Worm (Caenorhabditis elegans) whole organism, L1 larva: ENCODE data around the gene Y36E3A.2.
A peak's percentile ranks its signal among the peaks of the same experiment; 100 is the strongest.

Experiments
- F16B12.6 ChIP-seq: fragments of 150-350 bp; optimal IDR thresholded peaks from 2 replicates; lab custom pipeline; 2014; ENCODE audit warnings: missing biosample characterization, missing genetic modification characterization
- aha-1 ChIP-seq: fragments of 150-350 bp; optimal IDR thresholded peaks from 2 replicates; lab custom pipeline; 2014; ENCODE audit warnings: missing biosample characterization, missing genetic modification characterization
- blmp-1 ChIP-seq: fragments of 150-350 bp; optimal IDR thresholded peaks from 2 replicates; lab custom pipeline; 2014; ENCODE audit warnings: missing biosample characterization, missing genetic modification characterization
- ceh-8 ChIP-seq: fragments of 200-800 bp; sonication (Bioruptor generic); optimal IDR thresholded peaks from 2 replicates; lab custom pipeline; 2018; ENCODE audit warnings: mild to moderate bottlenecking, missing genetic modification characterization, moderate library complexity, missing compliant biosample characterization
- dpl-1 ChIP-seq, 3 experiments: fragments of 150-350 bp in 2 of 3; sonication (generic microtip) in 1 of 3; optimal IDR thresholded peaks; 2 replicates each; lab custom pipeline; 2014 to 2017; ENCODE audit warnings: missing biosample characterization in 3 of 3, missing genetic modification characterization in 3 of 3, missing genetic modification reagents in 3 of 3
- efl-1 ChIP-seq, 4 experiments: fragments of 150-350 bp; optimal IDR thresholded peaks in 3 of 4; peaks in 1 of 4; 1 replicate in 1 of 4; 2 replicates in 3 of 4; lab custom pipeline; 2014; ENCODE audit warnings: missing biosample characterization in 2 of 4, missing genetic modification characterization in 2 of 4, missing genetic modification reagents in 2 of 4
- elt-2 ChIP-seq: sonication (generic microtip); optimal IDR thresholded peaks from 2 replicates; lab custom pipeline; 2016; ENCODE audit warnings: missing genetic modification characterization, mild to moderate bottlenecking, inconsistent platforms, missing compliant biosample characterization, missing genetic modification reagents
- elt-3 ChIP-seq, 6 experiments: fragments of 150-350 bp in 1 of 6; sonication (generic microtip); optimal IDR thresholded peaks; 2 replicates each; lab custom pipeline; 2017 to 2018; ENCODE audit warnings: missing biosample characterization in 6 of 6, missing genetic modification characterization in 6 of 6, inconsistent platforms in 1 of 6
- fkh-10 ChIP-seq: sonication (generic microtip); optimal IDR thresholded peaks from 2 replicates; lab custom pipeline; 2017; ENCODE audit warnings: missing biosample characterization, missing genetic modification reagents, missing genetic modification characterization
- fkh-4 ChIP-seq: sonication (generic microtip); optimal IDR thresholded peaks from 2 replicates; lab custom pipeline; 2016; ENCODE audit warnings: missing compliant biosample characterization, missing genetic modification characterization, borderline replicate concordance
- fos-1 ChIP-seq: fragments of 150-350 bp; optimal IDR thresholded peaks from 2 replicates; lab custom pipeline; 2014; ENCODE audit warnings: missing biosample characterization, missing genetic modification characterization
- grh-1 ChIP-seq: fragments of 200-800 bp; sonication (Bioruptor generic); IDR thresholded peaks from 2 replicates; pipeline ENCODE4 v1.3.6; 2022; ENCODE audit warnings: missing genetic modification reagents, missing genetic modification characterization, missing compliant biosample characterization
- lin-13 ChIP-seq: fragments of 150-350 bp; optimal IDR thresholded peaks from 2 replicates; lab custom pipeline; 2014; ENCODE audit warnings: missing biosample characterization, missing genetic modification reagents, missing genetic modification characterization
- lin-14 ChIP-seq: fragments of 200-800 bp; sonication (Bioruptor generic); optimal IDR thresholded peaks from 2 replicates; lab custom pipeline; 2018; ENCODE audit warnings: mild to moderate bottlenecking, missing genetic modification characterization, moderate library complexity, missing compliant biosample characterization
- lir-3 ChIP-seq: sonication (generic microtip); optimal IDR thresholded peaks from 2 replicates; lab custom pipeline; 2016; ENCODE audit warnings: mild to moderate bottlenecking, missing genetic modification characterization, moderate library complexity, missing compliant biosample characterization; ENCODE audit not compliant: poor library complexity
- mab-9 ChIP-seq: fragments of 200-800 bp; sonication (Bioruptor generic); IDR thresholded peaks from 2 replicates; pipeline ENCODE4 v1.3.6; 2022; ENCODE audit warnings: missing genetic modification reagents, missing genetic modification characterization, missing compliant biosample characterization
- mep-1 ChIP-seq: fragments of 150-350 bp; optimal IDR thresholded peaks from 2 replicates; lab custom pipeline; 2014; ENCODE audit warnings: missing biosample characterization, missing genetic modification characterization
- nhr-12 ChIP-seq: sonication (generic microtip); optimal IDR thresholded peaks from 2 replicates; lab custom pipeline; 2017; ENCODE audit warnings: missing biosample characterization, missing genetic modification characterization
- nhr-237 ChIP-seq: fragments of 150-350 bp; optimal IDR thresholded peaks from 2 replicates; lab custom pipeline; 2014; ENCODE audit warnings: missing biosample characterization, missing genetic modification characterization
- nhr-47 ChIP-seq: sonication (generic microtip); optimal IDR thresholded peaks from 2 replicates; lab custom pipeline; 2016; ENCODE audit warnings: mild to moderate bottlenecking, missing genetic modification characterization, moderate library complexity, missing compliant biosample characterization
- nhr-90 ChIP-seq: sonication (generic microtip); optimal IDR thresholded peaks from 2 replicates; lab custom pipeline; 2016; ENCODE audit warnings: mild to moderate bottlenecking, missing genetic modification characterization, missing compliant biosample characterization; ENCODE audit not compliant: poor library complexity
- pag-3 ChIP-seq: sonication (generic microtip); optimal IDR thresholded peaks from 2 replicates; lab custom pipeline; 2017; ENCODE audit warnings: missing genetic modification characterization, mild to moderate bottlenecking, missing compliant biosample characterization, antibody characterized with exemption, borderline replicate concordance; ENCODE audit not compliant: insufficient read depth
- snpc-4 ChIP-seq: fragments of 150-350 bp; optimal IDR thresholded peaks from 2 replicates; lab custom pipeline; 2014; ENCODE audit warnings: missing biosample characterization, missing genetic modification characterization
- snu-23 ChIP-seq: sonication (generic microtip); optimal IDR thresholded peaks from 2 replicates; lab custom pipeline; 2016; ENCODE audit warnings: missing genetic modification characterization, missing compliant biosample characterization
- sox-4 ChIP-seq: sonication (generic microtip); optimal IDR thresholded peaks from 2 replicates; lab custom pipeline; 2016; ENCODE audit warnings: missing genetic modification characterization, missing compliant biosample characterization
- sptf-1 ChIP-seq: fragments of 150-350 bp; optimal IDR thresholded peaks from 2 replicates; lab custom pipeline; 2014; ENCODE audit warnings: missing biosample characterization, missing genetic modification characterization
- sup-37 ChIP-seq: fragments of 200-800 bp; sonication (Bioruptor generic); optimal IDR thresholded peaks from 2 replicates; lab custom pipeline; 2018; ENCODE audit warnings: mild to moderate bottlenecking, missing genetic modification characterization, missing compliant biosample characterization
- tbx-2 ChIP-seq: sonication (generic microtip); optimal IDR thresholded peaks from 2 replicates; lab custom pipeline; 2016; ENCODE audit warnings: missing genetic modification characterization, missing compliant biosample characterization
- tlp-1 ChIP-seq: fragments of 150-350 bp; optimal IDR thresholded peaks from 2 replicates; lab custom pipeline; 2014; ENCODE audit warnings: missing biosample characterization, missing genetic modification characterization
- unc-130 ChIP-seq: fragments of 150-350 bp; optimal IDR thresholded peaks from 2 replicates; lab custom pipeline; 2017; ENCODE audit warnings: missing biosample characterization, missing genetic modification characterization, inconsistent platforms
- unc-30 ChIP-seq: sonication (generic microtip); optimal IDR thresholded peaks from 2 replicates; lab custom pipeline; 2017; ENCODE audit warnings: missing biosample characterization, missing genetic modification characterization
- unc-86 ChIP-seq: sonication (generic microtip); optimal IDR thresholded peaks from 2 replicates; lab custom pipeline; 2016; ENCODE audit warnings: missing genetic modification characterization, missing compliant biosample characterization
- zag-1 ChIP-seq: fragments of 150-350 bp; optimal IDR thresholded peaks from 2 replicates; lab custom pipeline; 2014; ENCODE audit warnings: missing biosample characterization, missing genetic modification characterization

The Y36E3A.2 gene

DNA sequence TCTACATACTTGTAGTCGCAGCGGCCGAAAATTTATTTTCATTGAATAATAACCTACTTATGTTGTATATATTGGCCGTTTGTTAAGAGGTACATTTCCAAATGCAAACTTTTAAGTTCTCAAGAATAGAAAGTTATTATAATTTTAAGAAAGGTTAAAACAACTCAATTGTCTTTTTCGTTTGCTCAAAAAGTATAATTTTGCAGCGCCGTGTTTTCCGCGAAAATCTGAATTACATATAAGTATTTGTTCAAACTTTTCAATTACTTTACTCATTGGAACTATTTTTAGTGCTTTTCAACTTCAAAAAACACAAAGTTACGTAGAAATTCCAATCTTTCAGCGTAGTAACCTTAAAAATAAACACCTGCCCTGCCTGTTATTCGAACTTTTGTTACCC, 19.6 kb downstream of the Y36E3A.2 start, which contains the start of gene srh-239:
TSS of gene srh-239 (plus strand) at position 301 of the 400 bp plus-strand sequence.
- TF ChIP-seq tlp-1, result no peak
- no peak for TF ChIP-seq unc-86
- no peak for TF ChIP-seq snpc-4
- TF ChIP-seq ceh-8 (GFP tag; lab: Kevin White, UChicago), result no peak
- TF ChIP-seq F16B12.6 (tag; lab: Kevin White, UChicago), result no peak
- TF ChIP-seq grh-1 (GFP tag; lab: Robert Waterston, UW), result no peak
- TF ChIP-seq fkh-4 (tag; lab: Kevin White, UChicago), result no peak
- TF ChIP-seq efl-1 (optimal IDR thresholded peaks at IDR 0.05; lab: Kevin White, UChicago), result no peak
- no peak for TF ChIP-seq efl-1 (GFP tag; optimal IDR thresholded peaks at IDR 0.05 in 1 of 2; lab: Kevin White, UChicago)
- no peak for TF ChIP-seq lir-3
- no peak for TF ChIP-seq snu-23 (GFP tag; lab: Kevin White, UChicago)

DNA sequence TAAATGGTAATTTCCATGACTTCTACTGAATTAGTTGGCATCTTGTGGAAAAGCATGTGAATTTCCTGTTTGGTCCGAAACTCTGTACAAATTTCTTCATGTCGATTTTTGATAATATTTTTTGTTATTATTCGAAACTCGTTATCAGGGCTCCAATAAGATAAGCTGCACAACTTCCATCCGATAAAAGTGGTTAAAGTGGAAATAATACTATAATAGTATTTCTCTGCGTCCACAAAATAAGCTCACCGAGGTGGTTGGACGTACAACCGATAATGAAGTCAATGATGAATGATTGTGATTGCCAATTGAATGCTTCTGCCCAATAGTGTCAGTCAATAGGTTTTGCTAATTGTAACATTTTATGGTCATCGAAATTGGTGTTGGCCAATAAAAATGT, 22.6 kb downstream of the Y36E3A.2 start, which contains the start of gene T26H5.4:
TSS of gene T26H5.4 (minus strand) at position 294 of the 400 bp plus-strand sequence.
- TF ChIP-seq elt-2 (tag; lab: Kevin White, UChicago) (peak; percentile 95), mab-9 (GFP tag; lab: Robert Waterston, UW) (no peak), efl-1 (optimal IDR thresholded peaks at IDR 0.05; lab: Kevin White, UChicago) (no peak), efl-1 (GFP tag; optimal IDR thresholded peaks at IDR 0.05 in 1 of 2; lab: Kevin White, UChicago) (peak in 1 of 2 experiments; percentile 73)

DNA sequence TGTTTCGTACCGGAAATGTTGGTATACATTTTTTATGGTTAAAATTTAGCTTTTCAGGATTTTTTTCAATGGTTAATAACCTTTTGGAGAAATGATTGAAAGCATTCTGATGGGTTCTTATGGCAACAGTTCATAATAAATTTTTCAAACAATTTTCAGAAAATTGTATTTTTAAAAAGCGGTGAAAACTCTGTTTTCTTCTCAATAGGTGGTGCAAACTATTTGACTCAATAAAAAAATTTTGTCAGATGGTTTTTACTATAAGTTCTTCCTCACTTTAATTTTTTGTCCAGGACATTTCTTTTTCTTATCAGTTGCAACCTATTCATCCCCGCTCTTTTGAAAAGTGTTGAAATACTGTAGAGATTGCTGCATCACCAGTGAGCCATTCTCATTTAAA, 23.0 kb downstream of the Y36E3A.2 start, which contains the start of gene T26H5.14:
TSS of gene T26H5.14 (plus strand) at position 301 of the 400 bp plus-strand sequence.
- no peak for TF ChIP-seq nhr-47 (tag; lab: Kevin White, UChicago)
- no peak for TF ChIP-seq pag-3 (tag; lab: Kevin White, UChicago)
- no peak for TF ChIP-seq lin-14
- TF ChIP-seq sox-4 (tag; lab: Kevin White, UChicago), result no peak
- no peak for TF ChIP-seq sptf-1
- TF ChIP-seq nhr-237 (tag; lab: Kevin White, UChicago), result no peak
- TF ChIP-seq snu-23 (GFP tag; lab: Kevin White, UChicago), result no peak
- no peak for TF ChIP-seq mep-1 (tag; lab: Kevin White, UChicago)
- TF ChIP-seq fkh-10 (GFP tag; lab: Kevin White, UChicago), result no peak
- TF ChIP-seq lin-13 (GFP tag; lab: Kevin White, UChicago), result no peak

DNA sequence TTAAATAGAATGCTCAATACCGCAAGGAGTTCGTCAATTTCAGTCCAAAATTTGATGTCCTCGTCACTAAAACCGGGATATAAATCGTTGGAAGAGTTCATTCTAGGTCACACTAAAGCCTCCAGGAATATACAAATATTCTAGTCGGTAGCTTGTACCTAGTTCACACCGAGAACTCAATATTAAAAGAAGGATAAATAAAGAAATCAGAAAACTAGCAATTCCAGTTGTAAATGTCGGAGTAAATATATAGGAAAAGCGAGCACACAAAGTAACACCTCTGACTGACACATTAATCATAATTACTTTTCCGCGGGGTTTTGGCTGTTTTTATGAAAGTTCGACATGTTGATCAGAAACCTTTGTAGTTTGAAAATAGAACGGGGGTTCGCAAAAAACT, 25.6 kb downstream of the Y36E3A.2 start, which contains the start of gene srw-33:
TSS of gene srw-33 (minus strand) at position 101 of the 400 bp plus-strand sequence.
- TF ChIP-seq blmp-1 (tag; lab: Kevin White, UChicago) (no peak), fos-1 (tag; lab: Kevin White, UChicago) (no peak), elt-3 (tag; optimal IDR thresholded peaks at IDR 0.05; lab: Kevin White, UChicago) (no peak), tbx-2 (tag; lab: Kevin White, UChicago) (no peak), sup-37 (GFP tag; lab: Kevin White, UChicago) (no peak), zag-1 (tag; lab: Kevin White, UChicago) (no peak), sox-4 (tag; lab: Kevin White, UChicago) (no peak), nhr-12 (tag; lab: Kevin White, UChicago) (no peak), mab-9 (GFP tag; lab: Robert Waterston, UW) (no peak), unc-30 (tag; lab: Kevin White, UChicago) (no peak), F16B12.6 (tag; lab: Kevin White, UChicago) (no peak), nhr-90 (tag; lab: Kevin White, UChicago) (no peak), aha-1 (tag; lab: Kevin White, UChicago) (no peak), unc-130 (tag; lab: Kevin White, UChicago) (no peak), dpl-1 (GFP tag; optimal IDR thresholded peaks at IDR 0.05; lab: Kevin White, UChicago) (no peak), elt-2 (tag; lab: Kevin White, UChicago) (no peak)
